Worm (Caenorhabditis elegans) whole organism, L1 larva: Measurements from ENCODE around the gene clec-194.

ENCODE experiments used
- C04F5.9 ChIP-seq: sonication (generic microtip); optimal IDR thresholded peaks from 2 replicates; lab custom pipeline; 2016; ENCODE audit warnings: missing genetic modification characterization, missing compliant biosample characterization
- C16A3.4 ChIP-seq: fragments of 150-350 bp; optimal IDR thresholded peaks from 2 replicates; lab custom pipeline; 2014; ENCODE audit warnings: missing biosample characterization, missing genetic modification characterization
- F16B12.6 ChIP-seq: fragments of 150-350 bp; optimal IDR thresholded peaks from 2 replicates; lab custom pipeline; 2014; ENCODE audit warnings: missing biosample characterization, missing genetic modification characterization
- Y116A8C.19 ChIP-seq: sonication (generic microtip); optimal IDR thresholded peaks from 2 replicates; lab custom pipeline; 2016; ENCODE audit warnings: missing compliant biosample characterization, missing genetic modification characterization, borderline replicate concordance
- aha-1 ChIP-seq: fragments of 150-350 bp; optimal IDR thresholded peaks from 2 replicates; lab custom pipeline; 2014; ENCODE audit warnings: missing biosample characterization, missing genetic modification characterization
- aly-2 ChIP-seq: fragments of 150-350 bp; optimal IDR thresholded peaks from 2 replicates; lab custom pipeline; 2014; ENCODE audit warnings: missing biosample characterization, missing genetic modification characterization
- ama-1 ChIP-seq: fragments of 150-350 bp; optimal IDR thresholded peaks from 2 replicates; lab custom pipeline; 2014
- ceh-8 ChIP-seq: fragments of 200-800 bp; sonication (Bioruptor generic); optimal IDR thresholded peaks from 2 replicates; lab custom pipeline; 2018; ENCODE audit warnings: mild to moderate bottlenecking, missing genetic modification characterization, moderate library complexity, missing compliant biosample characterization
- ceh-82 ChIP-seq, 3 experiments: fragments of 150-350 bp in 1 of 3; sonication (generic microtip) in 2 of 3; optimal IDR thresholded peaks; 2 replicates each; lab custom pipeline; 2014 to 2017; ENCODE audit warnings: missing biosample characterization in 3 of 3, missing genetic modification characterization in 3 of 3
- ceh-90 ChIP-seq: sonication (generic microtip); optimal IDR thresholded peaks from 2 replicates; lab custom pipeline; 2016; ENCODE audit warnings: missing genetic modification characterization, missing compliant biosample characterization
- ces-1 ChIP-seq: fragments of 150-350 bp; optimal IDR thresholded peaks from 2 replicates; lab custom pipeline; 2014; ENCODE audit warnings: missing biosample characterization, missing genetic modification reagents, missing genetic modification characterization
- dpl-1 ChIP-seq, 3 experiments: fragments of 150-350 bp in 2 of 3; sonication (generic microtip) in 1 of 3; optimal IDR thresholded peaks; 2 replicates each; lab custom pipeline; 2014 to 2017; ENCODE audit warnings: missing biosample characterization in 3 of 3, missing genetic modification characterization in 3 of 3, missing genetic modification reagents in 3 of 3
- efl-1 ChIP-seq, 4 experiments: fragments of 150-350 bp; optimal IDR thresholded peaks in 3 of 4; peaks in 1 of 4; 1 replicate in 1 of 4; 2 replicates in 3 of 4; lab custom pipeline; 2014; ENCODE audit warnings: missing biosample characterization in 2 of 4, missing genetic modification characterization in 2 of 4, missing genetic modification reagents in 2 of 4
- elt-2 ChIP-seq: sonication (generic microtip); optimal IDR thresholded peaks from 2 replicates; lab custom pipeline; 2016; ENCODE audit warnings: missing genetic modification characterization, mild to moderate bottlenecking, inconsistent platforms, missing compliant biosample characterization, missing genetic modification reagents
- elt-3 ChIP-seq, 6 experiments: fragments of 150-350 bp in 1 of 6; sonication (generic microtip); optimal IDR thresholded peaks; 2 replicates each; lab custom pipeline; 2017 to 2018; ENCODE audit warnings: missing biosample characterization in 6 of 6, missing genetic modification characterization in 6 of 6, inconsistent platforms in 1 of 6
- ets-5 ChIP-seq: fragments of 200-800 bp; sonication (Bioruptor generic); IDR thresholded peaks from 2 replicates; pipeline ENCODE4 v1.3.6; 2022; ENCODE audit warnings: missing genetic modification characterization, missing compliant biosample characterization
- fkh-10 ChIP-seq: sonication (generic microtip); optimal IDR thresholded peaks from 2 replicates; lab custom pipeline; 2017; ENCODE audit warnings: missing biosample characterization, missing genetic modification reagents, missing genetic modification characterization
- fkh-4 ChIP-seq: sonication (generic microtip); optimal IDR thresholded peaks from 2 replicates; lab custom pipeline; 2016; ENCODE audit warnings: missing compliant biosample characterization, missing genetic modification characterization, borderline replicate concordance
- hlh-4 ChIP-seq: sonication (generic microtip); optimal IDR thresholded peaks from 2 replicates; lab custom pipeline; 2016; ENCODE audit warnings: mild to moderate bottlenecking, missing genetic modification characterization, missing compliant biosample characterization
- isw-1 ChIP-seq: fragments of 200-800 bp; sonication (Bioruptor generic); IDR thresholded peaks from 2 replicates; pipeline ENCODE4 v1.3.6; 2022; ENCODE audit warnings: missing genetic modification characterization, missing compliant biosample characterization
- jun-1 ChIP-seq: fragments of 150-350 bp; optimal IDR thresholded peaks from 2 replicates; lab custom pipeline; 2014; ENCODE audit warnings: missing biosample characterization, missing genetic modification reagents, missing genetic modification characterization
- lin-13 ChIP-seq: fragments of 150-350 bp; optimal IDR thresholded peaks from 2 replicates; lab custom pipeline; 2014; ENCODE audit warnings: missing biosample characterization, missing genetic modification reagents, missing genetic modification characterization
- lin-14 ChIP-seq: fragments of 200-800 bp; sonication (Bioruptor generic); optimal IDR thresholded peaks from 2 replicates; lab custom pipeline; 2018; ENCODE audit warnings: mild to moderate bottlenecking, missing genetic modification characterization, moderate library complexity, missing compliant biosample characterization
- lin-35 ChIP-seq, 2 experiments: fragments of 150-350 bp; optimal IDR thresholded peaks; 2 replicates each; lab custom pipeline; 2014; ENCODE audit warnings: missing biosample characterization in 2 of 2, missing genetic modification characterization in 2 of 2, missing genetic modification reagents in 2 of 2
- mab-9 ChIP-seq: fragments of 200-800 bp; sonication (Bioruptor generic); IDR thresholded peaks from 2 replicates; pipeline ENCODE4 v1.3.6; 2022; ENCODE audit warnings: missing genetic modification reagents, missing genetic modification characterization, missing compliant biosample characterization
- mdl-1 ChIP-seq, 2 experiments: fragments of 150-350 bp; optimal IDR thresholded peaks; 2 replicates each; lab custom pipeline; 2014 to 2017; ENCODE audit warnings: missing biosample characterization in 2 of 2, missing genetic modification characterization in 2 of 2, inconsistent platforms in 1 of 2
- mep-1 ChIP-seq: fragments of 150-350 bp; optimal IDR thresholded peaks from 2 replicates; lab custom pipeline; 2014; ENCODE audit warnings: missing biosample characterization, missing genetic modification characterization
- nhr-20 ChIP-seq: sonication (generic microtip); optimal IDR thresholded peaks from 2 replicates; lab custom pipeline; 2016; ENCODE audit warnings: mild to moderate bottlenecking, missing genetic modification characterization, missing compliant biosample characterization
- nhr-76 ChIP-seq: sonication (generic microtip); optimal IDR thresholded peaks from 2 replicates; lab custom pipeline; 2017; ENCODE audit warnings: missing biosample characterization, missing genetic modification characterization
- nhr-85 ChIP-seq: sonication (generic microtip); peaks from one replicate; lab custom pipeline; 2016; ENCODE audit warnings: missing genetic modification characterization, inconsistent platforms, missing compliant biosample characterization
- pag-3 ChIP-seq: sonication (generic microtip); optimal IDR thresholded peaks from 2 replicates; lab custom pipeline; 2017; ENCODE audit warnings: missing genetic modification characterization, mild to moderate bottlenecking, missing compliant biosample characterization, antibody characterized with exemption, borderline replicate concordance; ENCODE audit not compliant: insufficient read depth
- pqm-1 ChIP-seq: sonication (generic microtip); optimal IDR thresholded peaks from 3 replicates; lab custom pipeline; 2017; ENCODE audit warnings: missing biosample characterization, missing genetic modification characterization
- rnt-1 ChIP-seq: sonication (generic microtip); optimal IDR thresholded peaks from 2 replicates; lab custom pipeline; 2016; ENCODE audit warnings: mild to moderate bottlenecking, missing genetic modification characterization, moderate library complexity, missing compliant biosample characterization
- snpc-4 ChIP-seq: fragments of 150-350 bp; optimal IDR thresholded peaks from 2 replicates; lab custom pipeline; 2014; ENCODE audit warnings: missing biosample characterization, missing genetic modification characterization
- snu-23 ChIP-seq: sonication (generic microtip); optimal IDR thresholded peaks from 2 replicates; lab custom pipeline; 2016; ENCODE audit warnings: missing genetic modification characterization, missing compliant biosample characterization
- sptf-1 ChIP-seq: fragments of 150-350 bp; optimal IDR thresholded peaks from 2 replicates; lab custom pipeline; 2014; ENCODE audit warnings: missing biosample characterization, missing genetic modification characterization
- swsn-7 ChIP-seq: sonication (generic microtip); optimal IDR thresholded peaks from 2 replicates; lab custom pipeline; 2016; ENCODE audit warnings: missing genetic modification characterization, missing compliant biosample characterization
- unc-30 ChIP-seq: sonication (generic microtip); optimal IDR thresholded peaks from 2 replicates; lab custom pipeline; 2017; ENCODE audit warnings: missing biosample characterization, missing genetic modification characterization
- xbp-1 ChIP-seq: sonication (generic microtip); optimal IDR thresholded peaks from 2 replicates; lab custom pipeline; 2016; ENCODE audit warnings: missing genetic modification characterization, missing compliant biosample characterization
- zag-1 ChIP-seq: fragments of 150-350 bp; optimal IDR thresholded peaks from 2 replicates; lab custom pipeline; 2014; ENCODE audit warnings: missing biosample characterization, missing genetic modification characterization
- ztf-4 ChIP-seq: fragments of 150-350 bp; optimal IDR thresholded peaks from 2 replicates; lab custom pipeline; 2014; ENCODE audit warnings: missing biosample characterization, missing genetic modification characterization

clec-194 gene

ce11 chrIV:16863431-16863895 lies 32.0 kb downstream of the clec-194 start, which contains the start of the genes mel-46 and lsy-13 (continued):
- TF ChIP-seq Y116A8C.19 (tag; lab: Kevin White, UChicago) (no peak), fkh-10 (GFP tag; lab: Kevin White, UChicago) (no peak), lin-14 (GFP tag; lab: Kevin White, UChicago) (no peak), ets-5 (no peak), sptf-1 (tag; lab: Kevin White, UChicago) (no peak), xbp-1 (tag; lab: Kevin White, UChicago) (peak; percentile 48), pqm-1 (tag; lab: Kevin White, UChicago) (no peak), mab-9 (no peak), nhr-76 (tag; lab: Kevin White, UChicago) (no peak), nhr-85 (no peak), lin-13 (GFP tag; lab: Kevin White, UChicago) (no peak), elt-3 (tag; optimal IDR thresholded peaks at IDR 0.05; lab: Kevin White, UChicago) (no peak), C04F5.9 (tag; lab: Kevin White, UChicago) (no peak), unc-30 (tag; lab: Kevin White, UChicago) (no peak), swsn-7 (no peak), isw-1 (GFP tag; lab: Robert Waterston, UW) (peak; percentile 26; the same call in 1 of the 2 replicates), nhr-20 (no peak), jun-1 (tag; lab: Kevin White, UChicago) (no peak), aly-2 (tag; lab: Kevin White, UChicago) (no peak), mep-1 (tag; lab: Kevin White, UChicago) (peak; percentile 53), zag-1 (no peak), pag-3 (tag; lab: Kevin White, UChicago) (no peak), dpl-1 (GFP tag; optimal IDR thresholded peaks at IDR 0.05; lab: Kevin White, UChicago) (peak; percentile 25 to 49 (median 37)), ztf-4 (tag; lab: Kevin White, UChicago) (no peak), lin-35 (GFP tag; optimal IDR thresholded peaks at IDR 0.05; lab: Kevin White, UChicago) (peak; percentile 30 to 43), ceh-8 (GFP tag; lab: Kevin White, UChicago) (no peak), hlh-4 (no peak), ces-1 (GFP tag; lab: Kevin White, UChicago) (no peak), aha-1 (tag; lab: Kevin White, UChicago) (no peak), ama-1 (lab: Kevin White, UChicago) (no peak), elt-2 (tag; lab: Kevin White, UChicago) (no peak), fkh-4 (tag; lab: Kevin White, UChicago) (no peak), C16A3.4 (peak; percentile 62), mdl-1 (tag; optimal IDR thresholded peaks at IDR 0.05; lab: Kevin White, UChicago) (no peak), rnt-1 (tag; lab: Kevin White, UChicago) (no peak), snpc-4 (tag; lab: Kevin White, UChicago) (peak; percentile 5), F16B12.6 (tag; lab: Kevin White, UChicago) (peak; percentile 6), snu-23 (GFP tag; lab: Kevin White, UChicago) (peak; percentile 58), efl-1 (optimal IDR thresholded peaks at IDR 0.05; lab: Kevin White, UChicago) (peak; percentile 42 to 43), efl-1 (GFP tag; optimal IDR thresholded peaks at IDR 0.05 in 1 of 2; lab: Kevin White, UChicago) (peak; percentile 48 to 81), ceh-90 (no peak)

ce11 chrIV:16864876-16865275 lies 33.4 kb downstream of the clec-194 start:
- TF ChIP-seq ceh-82 (tag; optimal IDR thresholded peaks at IDR 0.05; lab: Kevin White, UChicago) = no peak
- TF ChIP-seq efl-1 (optimal IDR thresholded peaks at IDR 0.05; lab: Kevin White, UChicago) = no peak
- TF ChIP-seq efl-1 (GFP tag; optimal IDR thresholded peaks at IDR 0.05 in 1 of 2; lab: Kevin White, UChicago) = peak in 1 of 2 experiments; percentile 0
